Fruit fly (Drosophila melanogaster): Measurements from ENCODE around the gene vkg.

Gene vkg

DNA sequence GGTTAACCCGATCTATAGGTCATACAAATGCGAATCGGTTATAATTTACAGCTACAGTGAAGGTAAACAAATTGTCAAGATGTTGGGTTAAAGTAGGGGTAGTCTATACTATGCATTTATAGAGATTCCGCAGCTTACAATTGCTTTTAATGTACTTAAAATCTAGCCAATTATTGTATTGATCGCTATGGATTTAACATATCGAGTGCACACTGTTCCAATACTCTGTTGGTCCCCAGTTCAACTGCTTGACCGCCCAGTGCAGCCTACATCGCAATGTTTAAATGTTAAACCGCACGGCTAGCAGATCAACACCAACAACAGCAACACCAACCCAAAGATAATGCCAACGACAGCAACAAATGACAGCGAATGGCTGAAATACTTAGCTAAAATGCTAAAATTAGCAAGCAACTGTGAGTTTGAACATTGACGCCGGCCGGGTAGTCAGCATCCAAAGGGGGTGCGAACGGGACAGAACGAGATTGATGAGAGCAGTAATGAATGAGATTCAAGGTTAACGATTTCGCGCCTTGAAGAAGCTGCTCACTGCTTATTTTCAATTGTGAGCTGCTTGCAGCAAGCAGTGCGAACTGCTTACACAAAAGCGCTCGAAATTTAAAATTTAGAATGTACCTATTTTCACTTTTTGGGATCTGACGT is 26.9 kb downstream of the vkg start:
- peak; percentile 31 to 47 for TF ChIP-seq CTCF (optimal IDR thresholded peaks at IDR 0.05)
- TF ChIP-seq CG8478 (optimal IDR thresholded peaks at IDR 0.05): no peak

DNA sequence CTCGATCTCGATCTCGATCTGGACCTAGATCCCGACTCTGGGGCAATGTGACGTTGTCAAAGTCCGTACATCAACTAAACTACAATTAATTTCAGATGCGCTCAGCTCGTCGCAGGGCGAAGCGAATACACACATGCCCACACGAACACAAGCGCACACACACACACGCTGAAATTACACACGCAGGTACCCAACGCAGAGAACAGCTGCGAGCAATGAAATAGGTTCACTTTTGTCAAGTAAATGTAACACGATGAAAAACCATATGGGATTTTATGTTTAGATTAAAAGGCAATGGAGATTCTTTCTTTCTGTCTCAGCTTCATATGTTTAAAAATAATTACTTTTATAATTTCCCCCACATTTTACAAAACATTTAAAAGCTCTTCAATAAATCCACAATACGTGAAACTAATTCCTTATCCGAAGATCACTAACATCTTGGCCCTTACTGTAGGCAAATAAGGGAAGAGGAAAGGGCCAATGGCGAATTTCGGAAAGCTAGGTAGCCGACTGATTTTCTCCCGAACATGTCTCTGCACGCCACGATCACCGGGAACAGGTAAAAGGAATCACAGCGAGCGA is 27.6 kb downstream of the vkg start:
- TF ChIP-seq CG8478 (optimal IDR thresholded peaks at IDR 0.05) (no peak), CTCF (optimal IDR thresholded peaks at IDR 0.05) (no peak)

DNA sequence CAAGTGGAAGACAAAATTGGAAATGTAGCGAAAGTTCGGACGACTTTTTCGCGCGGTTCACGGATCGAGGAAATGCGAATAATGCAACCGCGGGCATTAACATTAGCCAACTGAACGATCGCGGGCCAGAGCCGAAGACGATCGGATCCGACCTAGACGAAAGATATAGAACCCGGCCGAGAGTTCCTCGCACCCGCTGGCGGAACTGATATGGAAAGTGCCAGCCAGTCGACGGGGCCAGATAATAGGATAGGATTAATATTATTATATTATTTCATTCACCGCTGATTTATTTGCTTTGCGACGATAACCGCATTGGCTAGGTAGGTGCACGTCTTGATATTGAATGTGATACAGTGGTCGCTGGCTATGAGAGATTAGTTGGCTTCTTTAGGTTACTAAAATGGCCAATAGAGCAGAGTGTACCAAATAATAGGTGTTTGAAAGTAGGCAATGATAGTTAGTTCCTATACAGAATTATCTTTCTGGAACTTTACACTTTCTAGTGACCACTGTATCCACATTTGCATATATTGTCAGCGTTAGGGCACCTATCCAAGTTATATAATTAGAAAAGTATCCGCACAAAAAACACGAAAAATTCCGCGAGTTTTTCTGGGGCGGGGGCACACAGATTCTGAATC is 28.5 kb downstream of the vkg start:
- TF ChIP-seq CTCF (optimal IDR thresholded peaks at IDR 0.05) (no peak), CG8478 (optimal IDR thresholded peaks at IDR 0.05) (no peak)

DNA sequence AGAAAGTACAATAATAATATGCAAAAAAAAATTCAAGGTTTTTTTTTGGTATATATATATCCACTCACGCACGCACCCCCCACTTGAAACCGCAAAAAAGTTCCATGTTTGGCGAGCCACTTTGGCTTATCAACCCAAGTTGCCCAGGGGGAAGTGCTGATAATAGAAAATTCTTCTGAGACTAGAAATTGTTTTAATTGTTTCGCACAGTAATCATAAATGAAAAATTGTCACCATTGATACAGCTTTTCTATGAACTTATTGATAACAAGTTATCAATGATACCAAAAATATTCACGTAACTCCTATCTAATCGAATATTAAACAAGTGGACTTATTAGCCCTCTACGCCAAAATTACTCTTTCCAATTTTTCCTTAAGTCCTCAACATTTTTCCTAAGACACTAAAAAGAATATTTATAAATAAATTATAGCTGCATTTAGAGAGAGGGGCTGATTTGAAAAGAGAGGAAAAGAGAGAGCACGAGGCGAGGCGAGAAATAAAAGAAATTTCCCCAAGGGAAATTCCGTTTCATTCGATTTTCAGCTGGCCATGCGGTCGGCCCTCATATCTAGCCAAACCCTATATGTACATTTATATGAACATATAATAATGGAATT is 29.3 kb downstream of the vkg start:
- TF ChIP-seq CTCF (optimal IDR thresholded peaks at IDR 0.05) (no peak), CG8478 (optimal IDR thresholded peaks at IDR 0.05) (no peak)

DNA sequence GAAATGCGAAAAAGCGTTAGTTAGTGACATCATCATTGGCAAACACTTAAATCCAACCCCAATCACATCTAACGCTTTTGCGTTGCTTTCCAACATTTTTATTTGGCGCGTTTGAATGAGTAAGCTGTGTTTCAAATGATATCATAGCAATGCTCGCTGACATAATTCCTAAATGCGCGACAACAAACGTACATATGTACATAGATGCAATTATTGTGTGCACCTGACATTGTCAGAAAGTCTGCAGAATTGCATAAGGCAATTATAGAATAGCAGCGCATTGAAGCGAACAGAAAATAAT is 29.8 kb downstream of the vkg start:
- no peak for TF ChIP-seq CTCF (optimal IDR thresholded peaks at IDR 0.05)
- no peak for TF ChIP-seq CG8478 (optimal IDR thresholded peaks at IDR 0.05)

DNA sequence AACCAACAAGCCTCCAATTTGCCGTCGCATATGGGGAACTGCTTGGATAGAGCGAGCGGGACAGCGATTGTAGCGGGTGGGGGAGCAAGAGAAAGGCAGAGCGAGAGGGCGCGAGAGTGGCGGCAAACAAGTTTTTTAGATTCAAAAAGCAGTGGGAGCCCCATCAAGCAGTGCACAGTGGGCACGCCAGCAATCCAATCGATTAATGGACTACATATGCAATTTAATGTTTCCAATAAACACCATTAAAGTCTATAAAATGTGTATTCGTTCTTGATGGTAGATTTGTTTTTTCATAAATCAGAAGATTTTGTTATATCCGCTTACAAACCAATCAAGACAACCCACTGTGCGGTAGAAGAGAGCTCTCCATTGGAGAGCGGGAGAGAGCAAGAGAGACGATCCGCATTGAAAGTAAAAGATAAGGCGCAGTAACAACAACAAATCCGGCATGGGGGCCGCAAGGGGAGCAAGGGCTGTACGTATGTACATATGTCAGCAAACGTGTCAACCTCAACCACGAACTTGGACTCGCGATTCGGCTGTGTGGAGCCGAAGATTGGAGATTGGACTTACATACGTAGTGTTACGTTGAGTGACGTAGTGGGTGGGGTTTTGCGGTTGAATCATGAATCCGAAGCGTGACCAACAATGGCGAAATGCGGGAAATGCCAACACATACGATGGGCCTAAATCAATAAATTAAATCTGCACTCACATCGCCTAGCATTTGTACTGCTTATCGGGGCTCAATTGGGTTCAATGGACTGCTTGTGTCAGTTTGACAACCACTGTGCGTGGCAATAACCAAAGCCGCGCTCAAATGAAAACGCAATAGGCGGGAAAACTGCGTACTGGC is 30.4 kb downstream of the vkg start:
- TF ChIP-seq CTCF (optimal IDR thresholded peaks at IDR 0.05) (peak; percentile 40 to 43), CG8478 (optimal IDR thresholded peaks at IDR 0.05) (no peak)

DNA sequence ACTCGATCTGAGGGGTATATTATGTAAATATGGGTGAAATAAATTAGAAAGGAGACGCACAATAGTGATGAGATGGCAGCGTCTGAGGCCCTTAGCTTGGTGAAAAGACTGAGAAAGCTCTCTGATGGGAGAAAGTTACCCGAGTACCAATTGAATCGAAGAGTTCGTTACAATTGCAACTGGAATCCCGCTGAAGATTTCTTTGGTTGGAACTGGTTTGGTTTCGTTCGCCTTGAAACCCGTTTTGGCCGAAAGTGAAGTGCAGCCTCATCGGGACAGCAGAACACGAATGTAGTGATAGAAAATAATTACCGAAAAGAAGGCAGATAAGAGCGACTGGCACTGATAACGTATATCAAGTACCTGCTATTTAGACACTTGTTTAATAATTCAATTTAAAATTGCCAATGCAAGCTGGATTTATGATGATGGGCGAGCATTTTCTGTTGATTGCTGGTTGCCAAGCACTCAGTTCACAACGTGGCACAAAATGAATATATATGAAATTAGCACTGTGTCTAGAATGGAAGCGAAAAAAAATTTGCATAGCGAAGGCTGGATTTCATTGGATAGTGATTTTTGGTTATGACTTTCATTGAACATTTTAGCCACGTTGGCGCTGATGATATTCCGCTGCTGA is 31.6 kb downstream of the vkg start:
- TF ChIP-seq CTCF (optimal IDR thresholded peaks at IDR 0.05): no peak
- no peak for TF ChIP-seq CG8478 (optimal IDR thresholded peaks at IDR 0.05)

DNA sequence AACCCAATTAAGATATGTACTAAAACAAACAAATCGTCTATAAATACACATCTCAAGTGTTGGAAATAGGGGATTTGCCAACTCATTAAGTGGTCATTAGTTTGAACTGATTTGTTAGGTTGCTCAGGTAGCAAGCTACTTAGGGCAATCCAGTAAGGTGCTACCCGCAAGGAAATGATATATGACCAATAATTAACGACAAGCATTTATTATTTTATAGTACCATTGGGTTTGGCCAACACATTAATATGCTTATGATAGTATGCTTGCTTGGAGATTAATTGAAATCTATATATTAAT is 32.2 kb downstream of the vkg start:
- TF ChIP-seq CTCF (optimal IDR thresholded peaks at IDR 0.05): no peak
- TF ChIP-seq CG8478 (optimal IDR thresholded peaks at IDR 0.05): no peak

DNA sequence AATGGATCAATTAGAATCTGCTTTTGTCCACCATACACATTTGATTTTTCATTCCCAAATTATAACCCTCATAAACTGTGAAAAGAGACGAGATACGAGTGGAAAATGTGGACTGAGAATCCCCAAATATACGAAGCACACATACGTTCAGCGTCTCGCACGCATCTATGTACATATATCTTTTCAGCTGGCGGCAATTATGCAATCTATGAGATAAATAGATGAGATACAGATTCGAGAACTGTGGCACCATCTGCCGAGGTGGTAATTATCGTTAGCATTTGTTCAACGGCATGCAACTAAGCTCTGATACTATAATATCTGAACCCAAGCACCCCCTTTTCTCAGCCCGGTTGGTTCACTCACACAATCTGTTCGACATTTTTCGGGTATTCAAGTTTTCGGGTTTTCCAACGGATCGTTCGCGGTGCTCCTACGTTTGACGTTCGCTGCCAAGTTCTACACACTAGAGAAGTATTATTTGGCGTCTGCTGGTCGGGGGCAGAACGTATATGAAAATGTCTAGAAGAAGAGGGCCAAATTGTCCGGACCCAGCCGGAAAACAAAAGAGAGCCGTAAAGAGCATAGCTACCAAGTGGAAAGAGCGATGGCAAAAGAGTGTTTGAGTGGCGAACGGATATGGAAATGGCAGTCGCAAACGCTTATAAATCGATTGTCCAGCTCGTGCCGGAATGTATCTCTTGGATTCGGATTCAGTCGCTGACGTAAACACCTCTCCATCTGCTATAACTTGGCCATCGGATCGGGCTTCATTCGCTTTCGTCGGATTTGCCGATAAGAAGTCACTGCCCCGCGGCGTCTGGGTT is 32.8 kb downstream of the vkg start:
- TF ChIP-seq CTCF (optimal IDR thresholded peaks at IDR 0.05) (no peak), CG8478 (optimal IDR thresholded peaks at IDR 0.05) (no peak)

DNA sequence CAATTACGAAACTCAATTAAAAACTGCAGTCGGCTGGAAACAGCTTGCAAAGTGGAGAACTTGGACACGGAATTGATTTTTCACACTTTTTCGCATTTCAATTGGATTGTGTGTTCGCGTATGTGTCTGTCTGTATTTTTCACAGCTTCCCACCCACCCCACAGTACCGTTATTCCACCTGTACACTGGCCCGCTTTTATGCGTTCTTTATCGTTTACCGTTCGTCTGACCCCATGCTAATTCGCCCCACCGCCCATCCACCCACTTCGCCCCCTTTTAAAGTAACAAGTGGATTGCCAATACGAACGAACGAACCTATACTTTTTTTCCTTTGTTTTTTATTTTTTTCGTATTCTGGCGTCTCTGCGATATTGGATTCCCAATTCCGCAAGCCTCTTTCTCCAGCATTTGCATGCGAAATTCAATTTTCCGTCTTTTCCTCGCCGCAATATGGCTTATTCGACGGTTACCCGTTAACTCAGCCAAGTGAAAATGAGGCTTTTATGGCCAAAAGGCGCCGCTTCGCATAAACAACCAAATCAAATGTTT is 45.8 kb downstream of the vkg start:
- TF ChIP-seq CG8478 (optimal IDR thresholded peaks at IDR 0.05) (no peak), CTCF (optimal IDR thresholded peaks at IDR 0.05) (no peak)

DNA sequence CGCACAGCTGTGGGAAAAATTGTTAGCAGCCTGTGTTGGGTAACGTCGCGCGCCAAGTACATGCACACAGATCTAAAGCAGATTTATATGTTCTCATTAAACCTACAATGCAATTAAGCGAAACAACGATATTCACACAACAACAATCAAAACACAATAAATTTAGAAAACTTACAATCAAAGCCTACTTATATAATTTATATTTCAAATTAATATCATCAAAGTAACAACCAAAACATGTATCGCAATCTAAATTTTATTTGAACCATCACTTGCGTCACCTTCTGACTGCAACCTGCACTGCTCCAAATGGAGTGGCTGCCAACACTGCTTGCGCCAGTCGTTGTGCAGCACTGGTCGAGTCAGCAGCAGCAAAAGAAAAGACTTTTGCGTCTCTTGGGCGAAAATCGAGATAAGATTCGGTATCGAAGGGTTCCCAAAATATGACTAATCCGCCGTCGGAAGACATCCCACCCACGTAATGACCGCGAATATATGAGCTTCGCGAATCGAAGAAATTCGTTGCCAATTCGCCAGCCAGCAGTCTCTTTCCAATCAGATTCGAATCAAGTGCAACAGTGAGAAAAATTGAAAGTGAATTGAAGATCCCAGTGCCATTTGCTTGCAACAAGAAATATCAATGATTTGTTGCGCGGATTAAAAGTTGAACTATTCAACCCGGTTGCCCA is 46.6 kb downstream of the vkg start, which contains the start of the genes CG8892 and CG34126:
TSS of gene CG8892 (minus strand) at position 315 of the 689 bp plus-strand sequence.
TSS of gene CG34126 (plus strand) at position 337 of the 689 bp plus-strand sequence.
- TF ChIP-seq CG8478 (optimal IDR thresholded peaks at IDR 0.05): no peak
- TF ChIP-seq CTCF (optimal IDR thresholded peaks at IDR 0.05): no peak

DNA sequence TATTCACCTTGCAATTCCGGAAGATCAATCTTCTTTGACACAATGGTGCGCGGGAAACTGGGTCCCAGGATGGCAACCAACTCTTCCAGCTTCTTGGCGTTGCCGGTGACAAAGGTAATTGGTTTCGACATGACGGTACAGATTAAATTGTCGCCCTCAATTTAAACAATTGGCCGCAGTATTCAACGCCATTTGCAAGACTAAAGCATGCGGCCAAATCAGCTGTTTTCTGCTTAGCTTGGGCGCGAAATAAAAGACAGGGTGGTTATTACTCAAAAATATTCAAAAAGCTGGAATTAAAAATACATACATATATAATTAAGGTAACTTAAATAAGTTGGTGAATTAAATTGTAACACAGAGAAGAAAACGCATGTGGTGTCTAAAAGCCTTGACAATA is 48.9 kb downstream of the vkg start, which contains the start of gene CG8891:
TSS of gene CG8891 (minus strand) at position 242 of the 400 bp plus-strand sequence.
- TF ChIP-seq CTCF (optimal IDR thresholded peaks at IDR 0.05) (no peak), CG8478 (optimal IDR thresholded peaks at IDR 0.05) (no peak)

DNA sequence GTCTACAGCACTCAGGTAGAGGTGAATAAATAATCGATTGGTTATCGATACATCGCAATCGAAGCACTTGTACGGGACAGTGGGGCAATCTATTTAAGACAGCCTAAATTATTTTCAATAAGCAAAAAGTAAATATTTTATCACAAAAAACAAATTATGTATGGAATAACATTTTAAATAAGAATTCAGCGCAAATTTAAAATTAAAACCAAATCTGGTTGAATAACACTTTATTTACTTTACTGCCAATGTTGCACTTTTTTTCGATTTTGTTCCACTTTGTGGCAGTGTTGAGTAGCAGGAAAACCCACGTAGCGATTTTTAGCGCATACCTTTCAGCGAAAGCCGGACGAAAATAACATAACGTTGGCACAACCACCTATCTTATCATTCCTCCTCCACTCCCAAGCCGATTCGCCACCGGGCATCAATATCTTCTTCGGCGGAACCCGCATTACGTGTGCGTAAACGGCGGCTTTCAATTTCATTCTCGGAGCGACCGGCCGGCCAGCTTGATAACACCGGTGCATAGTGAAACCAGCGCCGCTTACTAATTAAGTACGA is 50.9 kb downstream of the vkg start, which contains the start of the genes Gmd and CG3792:
TSS of gene Gmd (minus strand) at position 36 of the 564 bp plus-strand sequence.
TSS of gene CG3792 (plus strand) at position 325 of the 564 bp plus-strand sequence.
- no peak for TF ChIP-seq CTCF (optimal IDR thresholded peaks at IDR 0.05)
- no peak for TF ChIP-seq CG8478 (optimal IDR thresholded peaks at IDR 0.05)

Data from S2 (cell line).